Fruit fly (Drosophila melanogaster) whole organism, embryonic: ENCODE measurements around the gene Mrp5.
A peak's percentile ranks its signal among the peaks of the same experiment; 100 is the strongest.

Experiments
- BEAF-32 ChIP-seq: fragments of 200-800 bp; sonication (Bioruptor generic); optimal IDR thresholded peaks from 3 replicates; lab custom pipeline; 2017; ENCODE audit warnings: missing biosample characterization, missing genetic modification characterization, mild to moderate bottlenecking, moderate library complexity, missing genetic modification reagents
- CG11398 ChIP-seq: fragments of 200-800 bp; sonication (Bioruptor generic); optimal IDR thresholded peaks from 2 replicates; lab custom pipeline; 2016; ENCODE audit warnings: missing biosample characterization, missing genetic modification characterization
- CG12744 ChIP-seq: fragments of 200-800 bp; sonication (Bioruptor generic); optimal IDR thresholded peaks from 2 replicates; lab custom pipeline; 2016; ENCODE audit warnings: missing biosample characterization, missing genetic modification characterization
- CG13123 ChIP-seq: fragments of 200-800 bp; sonication (Bioruptor generic); optimal IDR thresholded peaks from 2 replicates; lab custom pipeline; 2016; ENCODE audit warnings: missing biosample characterization, missing genetic modification characterization
- CG13287 ChIP-seq: fragments of 200-800 bp; sonication (Bioruptor generic); IDR thresholded peaks from 2 replicates; pipeline ENCODE4 v1.3.6; 2022; ENCODE audit warnings: missing biosample characterization, missing genetic modification characterization; ENCODE audit not compliant: partially characterized antibody
- CG13424 ChIP-seq: fragments of 200-800 bp; sonication (Bioruptor generic); optimal IDR thresholded peaks from 2 replicates; lab custom pipeline; 2019; ENCODE audit warnings: missing biosample characterization, mild to moderate bottlenecking, missing genetic modification characterization, moderate library complexity
- CG13775 ChIP-seq: fragments of 200-800 bp; sonication (Bioruptor generic); optimal IDR thresholded peaks from 3 replicates; lab custom pipeline; 2017; ENCODE audit warnings: missing biosample characterization, mild to moderate bottlenecking, missing genetic modification characterization
- CG15011 ChIP-seq: fragments of 200-800 bp; sonication (Bioruptor generic); optimal IDR thresholded peaks from 3 replicates; lab custom pipeline; 2018; ENCODE audit warnings: missing biosample characterization, mild to moderate bottlenecking, missing genetic modification characterization
- CG16815 ChIP-seq: fragments of 200-800 bp; sonication (Bioruptor generic); optimal IDR thresholded peaks from 3 replicates; lab custom pipeline; 2017; ENCODE audit warnings: missing biosample characterization, mild to moderate bottlenecking, missing genetic modification characterization
- CG17829 ChIP-seq: fragments of 200-800 bp; optimal IDR thresholded peaks from 2 replicates; lab custom pipeline; 2019; ENCODE audit warnings: missing biosample characterization, mild to moderate bottlenecking, missing genetic modification characterization, moderate library complexity
- CG2875 ChIP-seq: fragments of 200-800 bp; sonication (Bioruptor generic); optimal IDR thresholded peaks from 2 replicates; lab custom pipeline; 2017; ENCODE audit warnings: missing biosample characterization, mild to moderate bottlenecking, missing genetic modification characterization, missing genetic modification reagents
- CG30020 ChIP-seq: fragments of 200-800 bp; optimal IDR thresholded peaks from 2 replicates; lab custom pipeline; 2019; ENCODE audit warnings: missing biosample characterization, mild to moderate bottlenecking, missing genetic modification characterization, moderate library complexity
- CG3065 ChIP-seq: fragments of 200-800 bp; sonication (Bioruptor generic); optimal IDR thresholded peaks from 2 replicates; lab custom pipeline; 2016; ENCODE audit warnings: missing biosample characterization, missing genetic modification characterization
- CG33213 ChIP-seq: fragments of 200-800 bp; sonication (Bioruptor generic); optimal IDR thresholded peaks from 3 replicates; lab custom pipeline; 2016; ENCODE audit warnings: missing biosample characterization, missing genetic modification characterization
- CG34376 ChIP-seq: fragments of 200-800 bp; sonication (Bioruptor generic); optimal IDR thresholded peaks from 2 replicates; lab custom pipeline; 2018; ENCODE audit warnings: missing biosample characterization, mild to moderate bottlenecking, missing genetic modification characterization
- CG34422 ChIP-seq: fragments of 200-800 bp; sonication (Bioruptor generic); IDR thresholded peaks from 3 replicates; pipeline ENCODE4 v1.3.6; 2022; ENCODE audit warnings: missing biosample characterization, missing genetic modification characterization
- CG3838 ChIP-seq: fragments of 200-800 bp; sonication (Bioruptor generic); optimal IDR thresholded peaks from 3 replicates; lab custom pipeline; 2016; ENCODE audit warnings: missing biosample characterization, missing genetic modification characterization
- CG4360 ChIP-seq: fragments of 200-800 bp; sonication (Bioruptor generic); IDR thresholded peaks from 2 replicates; pipeline ENCODE4 v1.3.6; 2022; ENCODE audit warnings: missing biosample characterization, missing genetic modification characterization
- CG4617 ChIP-seq: fragments of 200-800 bp; sonication (Bioruptor generic); optimal IDR thresholded peaks from 3 replicates; lab custom pipeline; 2016; ENCODE audit warnings: missing biosample characterization, missing genetic modification characterization, borderline replicate concordance
- CG4854 ChIP-seq: fragments of 200-800 bp; sonication (Bioruptor generic); optimal IDR thresholded peaks from 2 replicates; lab custom pipeline; 2016; ENCODE audit warnings: missing biosample characterization, missing genetic modification characterization, inconsistent platforms
- CG7928 ChIP-seq: fragments of 200-800 bp; sonication (Bioruptor generic); optimal IDR thresholded peaks from 2 replicates; lab custom pipeline; 2017; ENCODE audit warnings: missing biosample characterization, mild to moderate bottlenecking, missing genetic modification characterization
- CG8290 ChIP-seq, 3 experiments: fragments of 200-800 bp; sonication (Bioruptor generic); optimal IDR thresholded peaks; 2 replicates each; lab custom pipeline; 2016 to 2019; ENCODE audit warnings: missing biosample characterization in 3 of 3, missing genetic modification characterization in 3 of 3, mild to moderate bottlenecking in 2 of 3, moderate library complexity in 1 of 3
- CG8388 ChIP-seq: fragments of 200-800 bp; sonication (Bioruptor generic); optimal IDR thresholded peaks from 2 replicates; lab custom pipeline; 2019; ENCODE audit warnings: missing biosample characterization, mild to moderate bottlenecking, missing genetic modification characterization, moderate library complexity
- Doc3 ChIP-seq: fragments of 200-800 bp; sonication (Bioruptor generic); IDR thresholded peaks from 3 replicates; pipeline ENCODE4 v1.3.6; 2022; ENCODE audit warnings: missing biosample characterization, missing genetic modification characterization; ENCODE audit not compliant: partially characterized antibody
- E2f1 ChIP-seq: fragments of 200-800 bp; sonication (Bioruptor generic); IDR thresholded peaks from 2 replicates; pipeline ENCODE4 v1.3.6; 2022; ENCODE audit warnings: missing biosample characterization, missing genetic modification characterization
- Ets97D ChIP-seq: fragments of 200-800 bp; sonication (Bioruptor generic); optimal IDR thresholded peaks from 3 replicates; lab custom pipeline; 2016; ENCODE audit warnings: missing biosample characterization, missing genetic modification characterization
- Hr51 ChIP-seq, 2 experiments: fragments of 200-800 bp; sonication (Bioruptor generic); optimal IDR thresholded peaks; 2 replicates in 1 of 2; 3 replicates in 1 of 2; lab custom pipeline; 2016 to 2018; ENCODE audit warnings: missing biosample characterization in 2 of 2, missing genetic modification characterization in 2 of 2, mild to moderate bottlenecking in 1 of 2, moderate library complexity in 1 of 2
- Hsf ChIP-seq: fragments of 200-800 bp; sonication (Bioruptor generic); optimal IDR thresholded peaks from 3 replicates; lab custom pipeline; 2016; ENCODE audit warnings: missing biosample characterization, missing genetic modification characterization
- NfI ChIP-seq: fragments of 200-800 bp; sonication (Bioruptor generic); optimal IDR thresholded peaks from 3 replicates; lab custom pipeline; 2018; ENCODE audit warnings: missing biosample characterization, mild to moderate bottlenecking, missing genetic modification characterization, moderate library complexity
- Spps ChIP-seq: fragments of 200-800 bp; sonication (Bioruptor generic); optimal IDR thresholded peaks from 2 replicates; lab custom pipeline; 2018; ENCODE audit warnings: missing biosample characterization, mild to moderate bottlenecking, missing genetic modification characterization
- az2 ChIP-seq: fragments of 200-800 bp; sonication (Bioruptor generic); optimal IDR thresholded peaks from 3 replicates; lab custom pipeline; 2016; ENCODE audit warnings: missing biosample characterization, missing genetic modification characterization
- bab2 ChIP-seq: fragments of 200-800 bp; sonication (Bioruptor generic); optimal IDR thresholded peaks from 2 replicates; lab custom pipeline; 2016; ENCODE audit warnings: missing biosample characterization, missing genetic modification characterization
- br ChIP-seq: fragments of >200 bp; optimal IDR thresholded peaks from 2 replicates; lab custom pipeline; 2017
- chn ChIP-seq: fragments of 200-800 bp; sonication (Bioruptor generic); optimal IDR thresholded peaks from 2 replicates; lab custom pipeline; 2016; ENCODE audit warnings: missing biosample characterization, missing genetic modification characterization
- disco-r ChIP-seq: fragments of 200-800 bp; sonication (Bioruptor generic); optimal IDR thresholded peaks from 2 replicates; lab custom pipeline; 2016; ENCODE audit warnings: missing biosample characterization, missing genetic modification characterization
- fd96Cb ChIP-seq: fragments of 200-800 bp; sonication (Bioruptor generic); optimal IDR thresholded peaks from 2 replicates; lab custom pipeline; 2018; ENCODE audit warnings: missing biosample characterization, mild to moderate bottlenecking, missing genetic modification characterization, moderate library complexity
- fu2 ChIP-seq: fragments of 200-800 bp; sonication (Bioruptor generic); optimal IDR thresholded peaks from 2 replicates; lab custom pipeline; 2016; ENCODE audit warnings: missing biosample characterization, missing genetic modification characterization
- grn ChIP-seq: fragments of 200-800 bp; sonication (Bioruptor generic); optimal IDR thresholded peaks from 3 replicates; lab custom pipeline; 2017; ENCODE audit warnings: missing biosample characterization, missing genetic modification characterization
- insv ChIP-seq, 2 experiments: fragments of 200-800 bp; sonication (Bioruptor generic); optimal IDR thresholded peaks; 3 replicates each; lab custom pipeline; 2016 to 2018; ENCODE audit warnings: missing biosample characterization in 2 of 2, missing genetic modification characterization in 2 of 2
- lilli ChIP-seq: fragments of 200-800 bp; sonication (Bioruptor generic); optimal IDR thresholded peaks from 3 replicates; lab custom pipeline; 2016; ENCODE audit warnings: missing biosample characterization, missing genetic modification characterization
- nmo ChIP-seq: fragments of 200-800 bp; sonication (Bioruptor generic); optimal IDR thresholded peaks from 2 replicates; lab custom pipeline; 2018; ENCODE audit warnings: missing biosample characterization, mild to moderate bottlenecking, missing genetic modification characterization, moderate library complexity
- peb ChIP-seq: fragments of 200-800 bp; sonication (Bioruptor generic); IDR thresholded peaks from 2 replicates; pipeline ENCODE4 v1.3.6; 2022; ENCODE audit warnings: missing biosample characterization, missing genetic modification characterization
- phol ChIP-seq: fragments of 200-800 bp; sonication (Bioruptor generic); optimal IDR thresholded peaks from 3 replicates; lab custom pipeline; 2018; ENCODE audit warnings: missing biosample characterization, mild to moderate bottlenecking, missing genetic modification characterization, moderate library complexity
- pros ChIP-seq: fragments of 200-800 bp; sonication (Bioruptor generic); optimal IDR thresholded peaks from 3 replicates; lab custom pipeline; 2019; ENCODE audit warnings: missing biosample characterization, mild to moderate bottlenecking, missing genetic modification characterization, moderate library complexity
- psq ChIP-seq: fragments of 200-800 bp; sonication (Bioruptor generic); optimal IDR thresholded peaks from 2 replicates; lab custom pipeline; 2017; ENCODE audit warnings: missing biosample characterization, missing genetic modification characterization
- ro ChIP-seq: fragments of 200-800 bp; sonication (Bioruptor generic); IDR thresholded peaks from 2 replicates; pipeline ENCODE4 v1.3.6; 2022; ENCODE audit warnings: missing biosample characterization, missing genetic modification characterization
- scrt ChIP-seq: fragments of 200-800 bp; sonication (Bioruptor generic); optimal IDR thresholded peaks from 2 replicates; lab custom pipeline; 2018; ENCODE audit warnings: missing biosample characterization, mild to moderate bottlenecking, missing genetic modification characterization, moderate library complexity
- sqz ChIP-seq: fragments of 200-800 bp; sonication (Bioruptor generic); optimal IDR thresholded peaks from 3 replicates; lab custom pipeline; 2018; ENCODE audit warnings: missing biosample characterization, mild to moderate bottlenecking, missing genetic modification characterization
- vfl ChIP-seq: fragments of 200-800 bp; sonication (Bioruptor generic); optimal IDR thresholded peaks from 2 replicates; lab custom pipeline; 2016; ENCODE audit warnings: missing biosample characterization, missing genetic modification characterization
- wdn ChIP-seq: fragments of 200-800 bp; sonication (Bioruptor generic); IDR thresholded peaks from 2 replicates; pipeline ENCODE4 v1.3.6; 2022; ENCODE audit warnings: missing biosample characterization, missing genetic modification characterization

Mrp5 gene

DNA sequence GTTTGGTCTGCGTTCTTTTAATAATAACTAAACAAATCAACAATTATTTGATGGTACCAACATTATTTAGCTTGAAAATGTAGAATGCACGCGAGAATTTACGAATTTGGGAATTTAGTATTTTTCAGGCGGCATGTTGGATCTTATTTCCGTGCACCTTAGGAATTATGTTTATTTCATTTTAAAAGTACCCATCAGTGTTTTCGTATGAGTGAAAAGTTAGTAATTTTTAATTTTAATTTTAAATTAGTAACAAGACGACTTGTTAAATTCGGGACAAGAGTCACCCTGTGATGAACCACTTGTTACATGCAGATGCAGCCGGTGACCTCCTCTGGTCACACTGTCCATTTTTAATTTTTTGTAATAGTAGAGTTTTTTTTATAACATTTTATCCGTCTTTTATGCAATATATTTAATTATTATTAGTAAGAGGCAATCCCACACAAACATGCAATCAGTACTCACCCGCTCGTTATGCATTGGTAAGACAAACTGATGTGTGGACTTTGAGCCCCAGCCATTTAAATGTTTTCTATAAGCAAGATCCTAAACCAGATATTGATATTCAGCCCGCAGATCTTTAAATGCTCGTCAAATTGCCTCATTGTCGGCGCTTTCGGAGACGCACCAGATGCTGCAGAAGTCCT lies 2.1 kb upstream of the Mrp5 start, which contains the start of the genes CG17186 and Arc42 (continued):
- TF ChIP-seq bab2 (peak; percentile 15), CG11398 (GFP tag; lab: Kevin White, UChicago) (no peak), CG3065 (GFP tag; lab: Kevin White, UChicago) (no peak), phol (tag; lab: Kevin White, UChicago) (peak; percentile 64), CG13424 (tag; lab: Kevin White, UChicago) (peak; percentile 43), psq (GFP tag; lab: Kevin White, UChicago) (no peak), az2 (GFP tag; lab: Kevin White, UChicago) (peak; percentile 3), CG34376 (GFP tag; lab: Kevin White, UChicago) (no peak), insv (GFP tag; optimal IDR thresholded peaks at IDR 0.05; lab: Kevin White, UChicago) (no peak), Ets97D (peak; percentile 47), Doc3 (GFP tag; lab: Robert Waterston, UW) (no peak), sqz (GFP tag; lab: Kevin White, UChicago) (peak; percentile 73), CG16815 (GFP tag; lab: Kevin White, UChicago) (no peak), CG12744 (GFP tag; lab: Kevin White, UChicago) (peak; percentile 1), grn (GFP tag; lab: Kevin White, UChicago) (no peak), CG13123 (GFP tag; lab: Kevin White, UChicago) (peak; percentile 11), fd96Cb (no peak), CG33213 (peak; percentile 14), CG8290 (GFP tag; optimal IDR thresholded peaks at IDR 0.05; lab: Kevin White, UChicago) (no peak), CG8290 (tag; optimal IDR thresholded peaks at IDR 0.05; lab: Kevin White, UChicago) (no peak), chn (GFP tag; lab: Kevin White, UChicago) (no peak), E2f1 (GFP tag; lab: Robert Waterston, UW) (no peak), CG15011 (GFP tag; lab: Kevin White, UChicago) (no peak), fu2 (GFP tag; lab: Kevin White, UChicago) (no peak), CG13775 (GFP tag; lab: Kevin White, UChicago) (peak; percentile 19), NfI (GFP tag; lab: Kevin White, UChicago) (peak; percentile 33), Spps (peak; percentile 12), CG34422 (peak; percentile 31; the same call in 1 of the 3 replicates), CG30020 (tag; lab: Kevin White, UChicago) (peak; percentile 70), scrt (GFP tag; lab: Kevin White, UChicago) (peak; percentile 98), ro (no peak), Hr51 (GFP tag; optimal IDR thresholded peaks at IDR 0.05; lab: Kevin White, UChicago) (peak in 1 of 2 experiments; percentile 1), wdn (GFP tag; lab: Robert Waterston, UW) (no peak), CG8388 (peak; percentile 19), CG3838 (GFP tag; lab: Kevin White, UChicago) (no peak), br (no peak), CG7928 (GFP tag; lab: Kevin White, UChicago) (peak; percentile 10), CG2875 (GFP tag; lab: Kevin White, UChicago) (no peak), nmo (GFP tag; lab: Kevin White, UChicago) (peak; percentile 68), CG4617 (peak; percentile 35), CG13287 (peak; percentile 20; the same call in 1 of the 2 replicates), BEAF-32 (GFP tag; lab: Kevin White, UChicago) (peak; percentile 44), Hsf (GFP tag; lab: Kevin White, UChicago) (peak; percentile 20), CG4854 (GFP tag; lab: Kevin White, UChicago) (no peak), lilli (peak; percentile 36), CG4360 (no peak), pros (no peak), CG17829 (tag; lab: Kevin White, UChicago) (peak; percentile 9), disco-r (GFP tag; lab: Kevin White, UChicago) (no peak), peb (GFP tag; lab: Robert Waterston, UW) (no peak), vfl (peak; percentile 9)
